Fruit fly (Drosophila melanogaster): ENCODE measurements around the gene CG42564.

The CG42564 gene

DNA sequence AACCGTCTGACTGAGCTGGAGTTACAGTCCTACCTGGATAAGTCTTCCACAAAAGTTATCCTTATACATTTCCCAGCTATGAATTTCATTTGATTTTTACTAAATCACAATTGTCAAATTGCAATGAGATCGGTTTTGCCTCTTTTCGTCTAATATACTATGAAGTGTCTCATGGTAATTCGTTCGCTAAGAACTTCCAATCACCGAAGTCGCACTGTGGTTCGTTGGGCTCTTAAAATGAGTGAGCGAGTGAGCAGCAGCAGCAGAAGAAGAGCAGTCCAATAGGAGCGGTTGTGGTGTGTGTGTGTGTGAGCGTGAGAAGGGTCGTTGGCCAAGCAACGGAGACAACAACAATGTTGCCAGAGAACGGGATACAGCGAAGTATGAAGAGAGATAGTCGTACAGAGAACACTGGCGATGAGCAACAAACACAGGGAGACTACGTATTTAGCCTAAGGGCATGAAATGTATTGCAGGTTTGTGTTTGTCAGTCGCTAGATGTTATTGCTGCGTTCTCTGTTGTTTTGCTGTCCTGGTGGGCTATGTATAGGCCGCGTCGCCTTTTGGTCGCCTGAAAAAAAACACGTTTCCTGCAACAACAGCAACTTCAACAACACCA is 49.8 kb downstream of the CG42564 start (continued):
- peak; percentile 88 for TF ChIP-seq Six4 (GFP tag; optimal IDR thresholded peaks at IDR 0.05)
- peak; percentile 79 for TF ChIP-seq p53 (GFP tag; optimal IDR thresholded peaks at IDR 0.05)
- peak; percentile 80 for TF ChIP-seq danr (GFP tag; IDR thresholded peaks at IDR 0.05)
- peak; percentile 85 for TF ChIP-seq shn (GFP tag; optimal IDR thresholded peaks at IDR 0.05)
- TF ChIP-seq so (GFP tag; IDR thresholded peaks at IDR 0.05), result peak; percentile 85; the same call in 2 of the 3 replicates
- peak; percentile 88 for TF ChIP-seq CG1602 (GFP tag; optimal IDR thresholded peaks at IDR 0.05)
- TF ChIP-seq sens-2 (GFP tag; IDR thresholded peaks at IDR 0.05), result peak; percentile 91
- peak; percentile 59 for TF ChIP-seq Lhr (GFP tag; optimal IDR thresholded peaks at IDR 0.05)
- TF ChIP-seq CG7745 (tag; optimal IDR thresholded peaks at IDR 0.05), result peak; percentile 69
- 0 out of 2 replicates have a peak, but pooled peaks have one; percentile 9 for TF ChIP-seq Doc2 (GFP tag; IDR thresholded peaks at IDR 0.05)
- peak; percentile 78 for TF ChIP-seq Vsx1 (GFP tag; optimal IDR thresholded peaks at IDR 0.05)
- no peak for TF ChIP-seq Bgb (GFP tag; IDR thresholded peaks at IDR 0.05; ENCODE audit: partially characterized antibody)
- peak; percentile 65 for TF ChIP-seq Adf1 (GFP tag; IDR thresholded peaks at IDR 0.05)
- peak; percentile 89 for TF ChIP-seq CG13296 (GFP tag; optimal IDR thresholded peaks at IDR 0.05)
- peak; percentile 92 for TF ChIP-seq slbo (GFP tag; IDR thresholded peaks at IDR 0.05)
- peak; percentile 87 for TF ChIP-seq CG15601 (tag; optimal IDR thresholded peaks at IDR 0.05)
- TF ChIP-seq Bteb2 (GFP tag; optimal IDR thresholded peaks at IDR 0.05), result peak; percentile 87
- peak; percentile 83 for TF ChIP-seq trem (tag; optimal IDR thresholded peaks at IDR 0.05)
- no peak for TF ChIP-seq CG2129 (GFP tag; IDR thresholded peaks at IDR 0.05; ENCODE audit: partially characterized antibody)
- TF ChIP-seq cwo (GFP tag; optimal IDR thresholded peaks at IDR 0.05), result peak; percentile 88
- TF ChIP-seq gem (tag; optimal IDR thresholded peaks at IDR 0.05), result peak; percentile 94
- TF ChIP-seq Opbp (GFP tag; IDR thresholded peaks at IDR 0.05; ENCODE audit: partially characterized antibody), result no peak
- TF ChIP-seq Xrp1 (GFP tag; IDR thresholded peaks at IDR 0.05), result peak; percentile 94
- TF ChIP-seq CG5953 (GFP tag; IDR thresholded peaks at IDR 0.05), result peak; percentile 78
- peak; percentile 94 for TF ChIP-seq Drgx (GFP tag; IDR thresholded peaks at IDR 0.05)
- peak; percentile 88 for TF ChIP-seq B-H2 (GFP tag; optimal IDR thresholded peaks at IDR 0.05)
- TF ChIP-seq dati (GFP tag; IDR thresholded peaks at IDR 0.05), result peak; percentile 85
- TF ChIP-seq hkb (optimal IDR thresholded peaks at IDR 0.05), result no peak
- TF ChIP-seq hkb (GFP tag; IDR thresholded peaks at IDR 0.05), result peak; percentile 94
- no peak for TF ChIP-seq Dp (GFP tag; optimal IDR thresholded peaks at IDR 0.05)
- peak; percentile 90 for TF ChIP-seq Dip3 (GFP tag; optimal IDR thresholded peaks at IDR 0.05)
- peak; percentile 68; the same call in 1 of the 3 replicates for TF ChIP-seq CG6175 (GFP tag; IDR thresholded peaks at IDR 0.05)
- TF ChIP-seq CG8359 (GFP tag; optimal IDR thresholded peaks at IDR 0.05; ENCODE audit: borderline replicate concordance), result peak; percentile 76
- TF ChIP-seq H2.0 (GFP tag; IDR thresholded peaks at IDR 0.05), result peak; percentile 92
- peak; percentile 84 for TF ChIP-seq Bdp1 (GFP tag; optimal IDR thresholded peaks at IDR 0.05)
- TF ChIP-seq pho (GFP tag; optimal IDR thresholded peaks at IDR 0.05), result peak; percentile 89
- peak; percentile 80 for TF ChIP-seq CG18011 (GFP tag; optimal IDR thresholded peaks at IDR 0.05)
- peak; percentile 82 for TF ChIP-seq CG9876 (GFP tag; optimal IDR thresholded peaks at IDR 0.05)
- peak; percentile 53 for TF ChIP-seq Kr (GFP tag; optimal IDR thresholded peaks at IDR 0.05)
- peak; percentile 89 for TF ChIP-seq sisA (GFP tag; IDR thresholded peaks at IDR 0.05)
- TF ChIP-seq CG15011 (GFP tag; optimal IDR thresholded peaks at IDR 0.05), result peak; percentile 76
- no peak for TF ChIP-seq CG16813 (GFP tag; IDR thresholded peaks at IDR 0.05; ENCODE audit: partially characterized antibody)
- peak; percentile 93 for TF ChIP-seq CG9609 (GFP tag; optimal IDR thresholded peaks at IDR 0.05)
- TF ChIP-seq pros (GFP tag; optimal IDR thresholded peaks at IDR 0.05), result peak; percentile 77
- peak; percentile 85 for TF ChIP-seq tup (GFP tag; optimal IDR thresholded peaks at IDR 0.05)
- no peak for TF ChIP-seq amos (GFP tag; IDR thresholded peaks at IDR 0.05; ENCODE audit: partially characterized antibody)
- TF ChIP-seq CG17912 (GFP tag; optimal IDR thresholded peaks at IDR 0.05), result no peak
- no peak for TF ChIP-seq D (optimal IDR thresholded peaks at IDR 0.05)
- peak; percentile 79 for TF ChIP-seq D (GFP tag; optimal IDR thresholded peaks at IDR 0.05)
- TF ChIP-seq CG14014 (GFP tag; IDR thresholded peaks at IDR 0.05), result peak; percentile 91

All from whole organism, embryonic.